Worm (Caenorhabditis elegans) whole organism, early embryonic: ENCODE measurements around the gene paf-2.

Experiments used
- B0310.2 ChIP-seq: sonication (generic microtip); optimal IDR thresholded peaks from 2 replicates; lab custom pipeline; 2016; ENCODE audit warnings: mild to moderate bottlenecking, missing genetic modification characterization, missing compliant biosample characterization
- F13C5.2 ChIP-seq: sonication (generic microtip); optimal IDR thresholded peaks from 2 replicates; lab custom pipeline; 2017; ENCODE audit warnings: mild to moderate bottlenecking, missing genetic modification characterization, inconsistent platforms, missing compliant biosample characterization
- aly-1 ChIP-seq: sonication (generic microtip); optimal IDR thresholded peaks from 2 replicates; lab custom pipeline; 2016; ENCODE audit warnings: missing genetic modification characterization, missing compliant biosample characterization
- ama-1 ChIP-seq: fragments of 150-350 bp; optimal IDR thresholded peaks from 2 replicates; lab custom pipeline; 2014
- ceh-13 ChIP-seq: fragments of 200-800 bp; sonication (Bioruptor generic); optimal IDR thresholded peaks from 2 replicates; lab custom pipeline; 2018; ENCODE audit warnings: mild to moderate bottlenecking, missing genetic modification characterization, missing compliant biosample characterization
- ceh-36 ChIP-seq: sonication (generic microtip); optimal IDR thresholded peaks from 2 replicates; lab custom pipeline; 2016; ENCODE audit warnings: missing genetic modification characterization, inconsistent platforms, missing compliant biosample characterization
- ets-7 ChIP-seq: sonication (generic microtip); optimal IDR thresholded peaks from 2 replicates; lab custom pipeline; 2016; ENCODE audit warnings: missing genotype, missing genetic modification characterization, missing compliant biosample characterization
- flt-1 ChIP-seq: fragments of 200-800 bp; sonication (Bioruptor generic); IDR thresholded peaks from 2 replicates; pipeline ENCODE4 v1.3.6; 2022; ENCODE audit warnings: missing genetic modification characterization, missing compliant biosample characterization
- hmbx-1 ChIP-seq: sonication (generic microtip); optimal IDR thresholded peaks from 2 replicates; lab custom pipeline; 2016; ENCODE audit warnings: mild to moderate bottlenecking, missing genetic modification characterization, missing compliant biosample characterization
- hmg-4 ChIP-seq: fragments of 200-800 bp; sonication (Bioruptor generic); optimal IDR thresholded peaks from 2 replicates; lab custom pipeline; 2018; ENCODE audit warnings: mild to moderate bottlenecking, missing genetic modification characterization, missing compliant biosample characterization
- hnd-1 ChIP-seq: sonication (generic microtip); optimal IDR thresholded peaks from 2 replicates; lab custom pipeline; 2016; ENCODE audit warnings: missing genetic modification characterization, missing compliant biosample characterization
- pes-1 ChIP-seq: fragments of 200-800 bp; sonication (Bioruptor generic); IDR thresholded peaks from 2 replicates; pipeline ENCODE4 v1.3.6; 2022; ENCODE audit warnings: missing genetic modification reagents, missing genetic modification characterization, missing compliant biosample characterization
- scrt-1 ChIP-seq: fragments of 200-800 bp; sonication (Bioruptor generic); IDR thresholded peaks from 2 replicates; pipeline ENCODE4 v1.3.6; 2022; ENCODE audit warnings: missing genetic modification characterization, missing compliant biosample characterization
- sea-1 ChIP-seq: fragments of 200-800 bp; sonication (Bioruptor generic); conservative IDR thresholded peaks from 2 replicates; pipeline ENCODE4 v1.3.6; 2022; ENCODE audit warnings: missing genetic modification characterization, missing compliant biosample characterization
- tbx-11 ChIP-seq: fragments of 200-800 bp; sonication (Bioruptor generic); IDR thresholded peaks from 2 replicates; pipeline ENCODE4 v1.3.6; 2022; ENCODE audit warnings: missing genetic modification characterization, missing compliant biosample characterization
- tbx-37 ChIP-seq: fragments of 200-800 bp; sonication (Bioruptor generic); conservative IDR thresholded peaks from 2 replicates; pipeline ENCODE4 v1.3.6; 2022; ENCODE audit warnings: missing genetic modification reagents, missing genetic modification characterization, missing compliant biosample characterization
- tra-4 ChIP-seq: sonication (generic microtip); optimal IDR thresholded peaks from 2 replicates; lab custom pipeline; 2017; ENCODE audit warnings: missing genetic modification characterization, missing compliant biosample characterization

The paf-2 gene

DNA sequence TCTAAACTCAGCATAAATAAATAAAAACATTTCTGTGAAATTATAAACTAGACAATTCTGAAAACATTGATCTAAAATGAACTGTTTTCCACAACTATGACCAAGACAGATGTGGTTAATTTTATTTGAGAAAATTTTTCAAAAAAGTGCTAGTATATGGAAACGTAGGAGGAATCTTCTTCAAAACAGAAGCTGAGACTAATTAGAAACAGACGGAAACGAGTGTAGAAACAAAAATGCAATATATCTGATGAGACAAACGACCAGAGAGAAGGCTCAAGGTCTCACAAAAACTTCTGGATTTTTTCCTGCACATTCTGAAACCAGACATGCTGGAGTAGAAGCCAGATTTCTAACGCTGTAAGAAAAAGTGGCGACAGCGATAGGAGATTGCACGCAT is 1.6 kb downstream of the paf-2 start:
- TF ChIP-seq ceh-13 (GFP tag; lab: Kevin White, UChicago) = no peak
- TF ChIP-seq tra-4 (tag; lab: Kevin White, UChicago) = no peak
- TF ChIP-seq B0310.2 (tag; lab: Kevin White, UChicago) = no peak
- TF ChIP-seq hnd-1 (tag; lab: Kevin White, UChicago) = no peak
- TF ChIP-seq tbx-37 (GFP tag; lab: Robert Waterston, UW) = no peak

DNA sequence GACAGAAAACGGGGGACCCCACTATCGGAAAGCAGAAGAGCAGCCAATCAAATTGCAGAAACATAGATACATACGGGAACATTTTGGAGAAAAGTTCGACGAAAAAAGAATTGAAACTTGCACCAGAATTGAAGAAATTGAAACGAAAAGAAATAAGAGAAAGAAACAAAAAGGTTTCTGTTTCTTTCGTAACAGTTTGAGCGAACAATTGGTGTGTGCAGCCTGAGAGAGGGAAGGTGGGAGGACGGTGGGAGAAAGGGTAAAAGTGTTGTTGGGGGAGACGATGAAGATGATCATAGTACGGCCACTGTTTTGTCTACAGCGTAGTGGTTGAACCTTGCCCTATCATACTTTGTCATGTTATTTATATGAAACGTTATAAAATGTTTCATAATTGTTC is 2.6 kb downstream of the paf-2 start:
- TF ChIP-seq tbx-37 (GFP tag; lab: Robert Waterston, UW) (no peak), hmg-4 (no peak), hmbx-1 (tag; lab: Kevin White, UChicago) (no peak), ceh-36 (tag; lab: Kevin White, UChicago) (no peak), tra-4 (tag; lab: Kevin White, UChicago) (no peak), ama-1 (lab: Kevin White, UChicago) (no peak), aly-1 (no peak), tbx-11 (no peak), sea-1 (GFP tag; lab: Robert Waterston, UW) (no peak), pes-1 (GFP tag; lab: Robert Waterston, UW) (no peak), B0310.2 (tag; lab: Kevin White, UChicago) (no peak), ets-7 (tag; lab: Kevin White, UChicago) (no peak), scrt-1 (no peak), hnd-1 (tag; lab: Kevin White, UChicago) (no peak), F13C5.2 (no peak), flt-1 (no peak), ceh-13 (GFP tag; lab: Kevin White, UChicago) (no peak)

DNA sequence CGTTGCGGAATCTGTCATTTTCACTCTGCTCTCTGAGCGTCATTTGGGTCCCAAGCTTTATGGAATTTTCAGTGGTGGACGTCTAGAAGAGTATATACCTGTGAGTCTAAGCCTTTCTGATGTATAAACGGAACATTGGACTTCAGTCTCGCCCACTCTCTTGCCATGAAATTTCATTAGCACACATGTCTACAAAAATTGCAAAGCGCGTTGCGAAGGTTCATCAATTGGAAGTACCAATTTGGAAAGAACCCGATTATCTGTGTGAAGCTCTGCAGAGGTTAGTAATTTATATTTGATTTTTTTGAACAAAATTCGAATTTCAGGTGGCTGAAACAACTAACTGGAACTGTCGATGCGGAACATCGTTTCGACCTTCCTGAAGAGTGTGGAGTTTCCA is 7.7 kb downstream of the paf-2 start:
- no peak for TF ChIP-seq aly-1
- no peak for TF ChIP-seq pes-1 (GFP tag; lab: Robert Waterston, UW)
- no peak for TF ChIP-seq hnd-1 (tag; lab: Kevin White, UChicago)
- TF ChIP-seq B0310.2 (tag; lab: Kevin White, UChicago) = no peak
- TF ChIP-seq ama-1 (lab: Kevin White, UChicago) = no peak
- TF ChIP-seq tbx-37 (GFP tag; lab: Robert Waterston, UW) = no peak
- no peak for TF ChIP-seq ceh-13 (GFP tag; lab: Kevin White, UChicago)
- no peak for TF ChIP-seq hmg-4
- TF ChIP-seq hmbx-1 (tag; lab: Kevin White, UChicago) = no peak
- TF ChIP-seq tra-4 (tag; lab: Kevin White, UChicago) = no peak
- TF ChIP-seq ets-7 (tag; lab: Kevin White, UChicago) = no peak

DNA sequence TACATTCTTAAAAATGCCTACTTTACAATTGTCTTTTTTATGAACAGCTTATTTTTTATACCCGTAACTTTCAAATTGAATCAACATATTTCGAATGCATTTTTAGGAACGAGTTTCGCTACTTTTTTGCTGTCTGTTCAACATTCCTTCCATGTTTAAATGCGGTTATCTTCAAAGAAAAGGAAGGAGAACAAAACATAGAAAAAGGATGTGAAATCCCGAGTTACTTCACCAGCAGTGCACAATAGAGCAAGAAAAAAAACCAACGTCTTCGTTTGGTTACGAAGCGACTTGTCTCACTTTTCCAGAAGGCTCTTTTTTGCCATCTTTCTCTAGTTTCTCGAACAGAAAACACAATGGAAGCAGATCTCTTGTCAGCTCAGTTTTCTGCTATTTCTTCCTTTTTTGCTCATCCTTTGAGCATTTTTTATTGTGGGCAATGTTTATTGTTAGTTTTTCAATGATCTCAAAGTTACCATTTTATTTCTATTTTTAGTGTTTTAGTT is 11.8 kb downstream of the paf-2 start, which contains the start of gene cka-2:
cka-2 (plus strand) TSS at position 456 of the 506 bp plus-strand sequence.
- TF ChIP-seq hmbx-1 (tag; lab: Kevin White, UChicago) (no peak), tra-4 (tag; lab: Kevin White, UChicago) (no peak), sea-1 (GFP tag; lab: Robert Waterston, UW) (no peak), tbx-37 (GFP tag; lab: Robert Waterston, UW) (no peak), ama-1 (lab: Kevin White, UChicago) (no peak), flt-1 (no peak)

DNA sequence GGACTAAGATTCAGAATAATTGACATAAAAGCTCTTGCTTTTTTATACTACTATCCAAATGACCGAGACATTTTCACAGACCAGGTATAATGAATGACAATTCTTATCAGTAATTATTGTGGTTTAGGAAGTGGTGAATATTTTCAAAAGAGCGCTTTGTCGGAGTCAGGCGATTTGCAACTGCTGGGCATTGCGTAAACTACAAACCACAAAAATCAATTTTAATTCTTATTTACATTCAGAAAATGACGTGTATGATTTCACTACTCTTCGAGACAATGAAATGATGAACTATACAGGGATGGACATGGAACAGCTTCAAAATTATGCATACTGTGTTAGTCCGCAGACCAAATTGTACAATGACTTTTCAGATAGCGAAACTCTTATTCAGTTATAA is 13.1 kb downstream of the paf-2 start:
- TF ChIP-seq ceh-36 (tag; lab: Kevin White, UChicago) (no peak), pes-1 (GFP tag; lab: Robert Waterston, UW) (no peak), aly-1 (no peak), hnd-1 (tag; lab: Kevin White, UChicago) (no peak), ceh-13 (GFP tag; lab: Kevin White, UChicago) (no peak), flt-1 (no peak), hmbx-1 (tag; lab: Kevin White, UChicago) (no peak), tbx-11 (no peak), tra-4 (tag; lab: Kevin White, UChicago) (no peak), ama-1 (lab: Kevin White, UChicago) (no peak), ets-7 (tag; lab: Kevin White, UChicago) (no peak), sea-1 (GFP tag; lab: Robert Waterston, UW) (no peak), scrt-1 (no peak), B0310.2 (tag; lab: Kevin White, UChicago) (no peak), F13C5.2 (no peak), hmg-4 (no peak), tbx-37 (GFP tag; lab: Robert Waterston, UW) (no peak)

DNA sequence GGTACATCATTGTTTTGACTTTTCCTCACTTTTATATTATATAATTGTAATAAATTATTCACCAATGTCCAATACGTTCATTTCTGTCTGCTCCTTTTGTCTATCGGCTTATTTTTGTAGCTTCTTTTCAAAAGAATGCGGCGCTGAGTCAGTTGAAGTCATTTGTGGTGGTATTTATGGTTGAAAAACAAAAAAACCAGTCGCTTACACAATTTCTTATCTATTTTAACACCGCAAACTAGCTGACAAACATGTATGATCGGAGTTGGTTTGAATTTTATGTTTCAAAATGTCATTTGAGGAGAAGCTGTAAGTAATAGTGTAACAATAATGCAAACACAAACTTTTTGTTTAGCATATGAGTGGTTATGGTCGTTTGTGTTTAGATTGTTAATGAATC is 13.6 kb downstream of the paf-2 start, which contains the start of gene ets-10:
ets-10 (plus strand) TSS at position 201 of the 400 bp plus-strand sequence.
- TF ChIP-seq sea-1 (GFP tag; lab: Robert Waterston, UW) = no peak
- no peak for TF ChIP-seq tbx-11
- no peak for TF ChIP-seq tra-4 (tag; lab: Kevin White, UChicago)
- TF ChIP-seq hmg-4 = no peak
- no peak for TF ChIP-seq scrt-1
- no peak for TF ChIP-seq hmbx-1 (tag; lab: Kevin White, UChicago)
- no peak for TF ChIP-seq ceh-36 (tag; lab: Kevin White, UChicago)
- no peak for TF ChIP-seq F13C5.2
- TF ChIP-seq B0310.2 (tag; lab: Kevin White, UChicago) = no peak
- TF ChIP-seq ets-7 (tag; lab: Kevin White, UChicago) = no peak
- no peak for TF ChIP-seq tbx-37 (GFP tag; lab: Robert Waterston, UW)
- no peak for TF ChIP-seq ceh-13 (GFP tag; lab: Kevin White, UChicago)
- TF ChIP-seq flt-1 = no peak
- TF ChIP-seq aly-1 = no peak

DNA sequence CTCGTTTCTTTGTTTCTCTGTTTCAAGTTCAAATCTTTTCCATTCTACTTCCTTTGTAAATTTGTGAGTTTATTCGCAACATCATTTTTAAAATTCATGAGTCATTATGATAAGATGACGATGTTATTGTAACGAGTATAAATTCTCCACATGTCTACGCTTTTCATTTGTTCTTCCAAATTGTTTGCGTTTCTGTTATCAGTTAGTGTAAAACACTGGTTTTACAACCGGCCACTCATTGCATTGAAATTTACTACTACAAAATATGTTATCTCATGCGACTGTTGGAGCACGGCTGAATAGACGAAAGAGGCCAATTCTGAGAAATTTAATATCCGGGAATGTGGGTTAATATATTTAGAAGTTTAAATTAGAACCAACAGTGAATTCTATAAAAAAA is 15.2 kb downstream of the paf-2 start, which contains the start of gene C52B9.19:
C52B9.19 (plus strand) TSS at position 176 of the 400 bp plus-strand sequence.
- no peak for TF ChIP-seq tbx-11

DNA sequence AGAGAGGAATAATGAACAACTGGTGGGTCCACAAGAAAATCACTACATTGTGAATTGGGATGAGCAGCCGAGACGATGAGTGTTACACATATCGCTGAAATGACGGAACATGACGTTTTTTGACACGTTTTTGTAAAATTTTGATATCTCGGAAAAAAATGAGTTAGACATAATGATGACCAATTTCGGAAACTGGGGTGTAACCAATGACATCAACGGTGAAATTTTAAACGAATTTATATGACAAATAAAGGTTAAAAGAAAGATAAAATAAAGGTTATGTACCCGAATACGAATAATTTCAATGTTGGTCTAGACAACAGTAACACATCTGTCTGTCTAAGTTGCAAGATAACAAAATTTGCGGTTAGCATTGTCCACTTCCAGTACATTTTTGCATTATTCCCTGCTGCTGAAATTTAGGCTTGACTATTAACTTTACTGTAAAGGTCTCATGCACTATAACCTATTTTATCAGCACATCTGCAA is 18.2 kb downstream of the paf-2 start, which contains the start of the genes twk-28 and ets-9:
twk-28 (minus strand) TSS at position 51 of the 489 bp plus-strand sequence.
ets-9 (plus strand) TSS at position 410 of the 489 bp plus-strand sequence.
- TF ChIP-seq hmg-4 = no peak
- no peak for TF ChIP-seq sea-1 (GFP tag; lab: Robert Waterston, UW)
- no peak for TF ChIP-seq tbx-11
- TF ChIP-seq tbx-37 (GFP tag; lab: Robert Waterston, UW) = no peak
- TF ChIP-seq ama-1 (lab: Kevin White, UChicago) = no peak
- no peak for TF ChIP-seq ceh-36 (tag; lab: Kevin White, UChicago)
- TF ChIP-seq B0310.2 (tag; lab: Kevin White, UChicago) = no peak
- TF ChIP-seq flt-1 = no peak
- TF ChIP-seq aly-1 = no peak
- TF ChIP-seq ets-7 (tag; lab: Kevin White, UChicago) = no peak
- TF ChIP-seq hnd-1 (tag; lab: Kevin White, UChicago) = no peak
- TF ChIP-seq F13C5.2 = no peak
- TF ChIP-seq pes-1 (GFP tag; lab: Robert Waterston, UW) = no peak
- no peak for TF ChIP-seq hmbx-1 (tag; lab: Kevin White, UChicago)
- TF ChIP-seq ceh-13 (GFP tag; lab: Kevin White, UChicago) = no peak
- no peak for TF ChIP-seq scrt-1
- TF ChIP-seq tra-4 (tag; lab: Kevin White, UChicago) = no peak
